Worm (Caenorhabditis elegans) whole organism, L1 larva: ENCODE measurements around the gene clec-161.

Source experiments
- C16A3.4 ChIP-seq: fragments of 150-350 bp; optimal IDR thresholded peaks from 2 replicates; lab custom pipeline; 2014; ENCODE audit warnings: missing biosample characterization, missing genetic modification characterization
- F16B12.6 ChIP-seq: fragments of 150-350 bp; optimal IDR thresholded peaks from 2 replicates; lab custom pipeline; 2014; ENCODE audit warnings: missing biosample characterization, missing genetic modification characterization
- Y116A8C.19 ChIP-seq: sonication (generic microtip); optimal IDR thresholded peaks from 2 replicates; lab custom pipeline; 2016; ENCODE audit warnings: missing compliant biosample characterization, missing genetic modification characterization, borderline replicate concordance
- aly-2 ChIP-seq: fragments of 150-350 bp; optimal IDR thresholded peaks from 2 replicates; lab custom pipeline; 2014; ENCODE audit warnings: missing biosample characterization, missing genetic modification characterization
- ama-1 ChIP-seq: fragments of 150-350 bp; optimal IDR thresholded peaks from 2 replicates; lab custom pipeline; 2014
- ceh-63 ChIP-seq: fragments of 200-800 bp; sonication (Bioruptor generic); optimal IDR thresholded peaks from 2 replicates; lab custom pipeline; 2018; ENCODE audit warnings: mild to moderate bottlenecking, missing genetic modification characterization, missing compliant biosample characterization
- ceh-90 ChIP-seq: sonication (generic microtip); optimal IDR thresholded peaks from 2 replicates; lab custom pipeline; 2016; ENCODE audit warnings: missing genetic modification characterization, missing compliant biosample characterization
- dpl-1 ChIP-seq, 3 experiments: fragments of 150-350 bp in 2 of 3; sonication (generic microtip) in 1 of 3; optimal IDR thresholded peaks; 2 replicates each; lab custom pipeline; 2014 to 2017; ENCODE audit warnings: missing biosample characterization in 3 of 3, missing genetic modification characterization in 3 of 3, missing genetic modification reagents in 3 of 3
- efl-1 ChIP-seq, 4 experiments: fragments of 150-350 bp; optimal IDR thresholded peaks in 3 of 4; peaks in 1 of 4; 1 replicate in 1 of 4; 2 replicates in 3 of 4; lab custom pipeline; 2014; ENCODE audit warnings: missing biosample characterization in 2 of 4, missing genetic modification characterization in 2 of 4, missing genetic modification reagents in 2 of 4
- elt-2 ChIP-seq: sonication (generic microtip); optimal IDR thresholded peaks from 2 replicates; lab custom pipeline; 2016; ENCODE audit warnings: missing genetic modification characterization, mild to moderate bottlenecking, inconsistent platforms, missing compliant biosample characterization, missing genetic modification reagents
- ets-5 ChIP-seq: fragments of 200-800 bp; sonication (Bioruptor generic); IDR thresholded peaks from 2 replicates; pipeline ENCODE4 v1.3.6; 2022; ENCODE audit warnings: missing genetic modification characterization, missing compliant biosample characterization
- fkh-10 ChIP-seq: sonication (generic microtip); optimal IDR thresholded peaks from 2 replicates; lab custom pipeline; 2017; ENCODE audit warnings: missing biosample characterization, missing genetic modification reagents, missing genetic modification characterization
- hlh-4 ChIP-seq: sonication (generic microtip); optimal IDR thresholded peaks from 2 replicates; lab custom pipeline; 2016; ENCODE audit warnings: mild to moderate bottlenecking, missing genetic modification characterization, missing compliant biosample characterization
- hpl-2 ChIP-seq: fragments of 150-350 bp; optimal IDR thresholded peaks from 2 replicates; lab custom pipeline; 2014; ENCODE audit warnings: missing biosample characterization, missing genetic modification reagents, missing genetic modification characterization
- irx-1 ChIP-seq: sonication (generic microtip); optimal IDR thresholded peaks from 2 replicates; lab custom pipeline; 2016; ENCODE audit warnings: missing genetic modification characterization, missing compliant biosample characterization
- jun-1 ChIP-seq: fragments of 150-350 bp; optimal IDR thresholded peaks from 2 replicates; lab custom pipeline; 2014; ENCODE audit warnings: missing biosample characterization, missing genetic modification reagents, missing genetic modification characterization
- lin-14 ChIP-seq: fragments of 200-800 bp; sonication (Bioruptor generic); optimal IDR thresholded peaks from 2 replicates; lab custom pipeline; 2018; ENCODE audit warnings: mild to moderate bottlenecking, missing genetic modification characterization, moderate library complexity, missing compliant biosample characterization
- lin-15B ChIP-seq: fragments of 150-350 bp; sonication (generic microtip); optimal IDR thresholded peaks from 3 replicates; lab custom pipeline; 2014; ENCODE audit warnings: missing biosample characterization, missing genetic modification characterization
- lsy-2 ChIP-seq, 2 experiments: fragments of 150-350 bp; optimal IDR thresholded peaks; 2 replicates each; lab custom pipeline; 2014; ENCODE audit warnings: missing biosample characterization in 2 of 2, missing genetic modification characterization in 2 of 2
- mdl-1 ChIP-seq, 2 experiments: fragments of 150-350 bp; optimal IDR thresholded peaks; 2 replicates each; lab custom pipeline; 2014 to 2017; ENCODE audit warnings: missing biosample characterization in 2 of 2, missing genetic modification characterization in 2 of 2, inconsistent platforms in 1 of 2
- mef-2 ChIP-seq: fragments of 150-350 bp; optimal IDR thresholded peaks from 2 replicates; lab custom pipeline; 2014; ENCODE audit warnings: missing biosample characterization, missing genetic modification characterization
- mep-1 ChIP-seq: fragments of 150-350 bp; optimal IDR thresholded peaks from 2 replicates; lab custom pipeline; 2014; ENCODE audit warnings: missing biosample characterization, missing genetic modification characterization
- nhr-11 ChIP-seq: fragments of 150-350 bp; optimal IDR thresholded peaks from 2 replicates; lab custom pipeline; 2014; ENCODE audit warnings: missing biosample characterization, missing genetic modification characterization
- nhr-19 ChIP-seq: fragments of 200-800 bp; sonication (Bioruptor generic); conservative IDR thresholded peaks from 2 replicates; pipeline ENCODE4 v1.3.6; 2022; ENCODE audit warnings: missing genetic modification characterization, missing compliant biosample characterization
- nhr-237 ChIP-seq: fragments of 150-350 bp; optimal IDR thresholded peaks from 2 replicates; lab custom pipeline; 2014; ENCODE audit warnings: missing biosample characterization, missing genetic modification characterization
- nhr-28 ChIP-seq: fragments of 150-350 bp; optimal IDR thresholded peaks from 2 replicates; lab custom pipeline; 2014; ENCODE audit warnings: missing biosample characterization, missing genetic modification characterization
- nhr-47 ChIP-seq: sonication (generic microtip); optimal IDR thresholded peaks from 2 replicates; lab custom pipeline; 2016; ENCODE audit warnings: mild to moderate bottlenecking, missing genetic modification characterization, moderate library complexity, missing compliant biosample characterization
- nhr-71 ChIP-seq: sonication (generic microtip); optimal IDR thresholded peaks from 2 replicates; lab custom pipeline; 2016; ENCODE audit warnings: mild to moderate bottlenecking, missing genetic modification characterization, moderate library complexity, missing compliant biosample characterization
- nhr-76 ChIP-seq: sonication (generic microtip); optimal IDR thresholded peaks from 2 replicates; lab custom pipeline; 2017; ENCODE audit warnings: missing biosample characterization, missing genetic modification characterization
- nhr-85 ChIP-seq: sonication (generic microtip); peaks from one replicate; lab custom pipeline; 2016; ENCODE audit warnings: missing genetic modification characterization, inconsistent platforms, missing compliant biosample characterization
- nhr-90 ChIP-seq: sonication (generic microtip); optimal IDR thresholded peaks from 2 replicates; lab custom pipeline; 2016; ENCODE audit warnings: mild to moderate bottlenecking, missing genetic modification characterization, missing compliant biosample characterization; ENCODE audit not compliant: poor library complexity
- pax-3 ChIP-seq: fragments of 200-800 bp; sonication (Bioruptor generic); optimal IDR thresholded peaks from 2 replicates; lab custom pipeline; 2018; ENCODE audit warnings: mild to moderate bottlenecking, missing genetic modification characterization, moderate library complexity, missing compliant biosample characterization
- pqm-1 ChIP-seq: sonication (generic microtip); optimal IDR thresholded peaks from 3 replicates; lab custom pipeline; 2017; ENCODE audit warnings: missing biosample characterization, missing genetic modification characterization
- rnt-1 ChIP-seq: sonication (generic microtip); optimal IDR thresholded peaks from 2 replicates; lab custom pipeline; 2016; ENCODE audit warnings: mild to moderate bottlenecking, missing genetic modification characterization, moderate library complexity, missing compliant biosample characterization
- skn-1 ChIP-seq: fragments of 150-350 bp; optimal IDR thresholded peaks from 2 replicates; lab custom pipeline; 2014; ENCODE audit warnings: missing biosample characterization, missing genetic modification characterization
- snpc-4 ChIP-seq: fragments of 150-350 bp; optimal IDR thresholded peaks from 2 replicates; lab custom pipeline; 2014; ENCODE audit warnings: missing biosample characterization, missing genetic modification characterization
- snu-23 ChIP-seq: sonication (generic microtip); optimal IDR thresholded peaks from 2 replicates; lab custom pipeline; 2016; ENCODE audit warnings: missing genetic modification characterization, missing compliant biosample characterization
- sptf-1 ChIP-seq: fragments of 150-350 bp; optimal IDR thresholded peaks from 2 replicates; lab custom pipeline; 2014; ENCODE audit warnings: missing biosample characterization, missing genetic modification characterization
- tbx-2 ChIP-seq: sonication (generic microtip); optimal IDR thresholded peaks from 2 replicates; lab custom pipeline; 2016; ENCODE audit warnings: missing genetic modification characterization, missing compliant biosample characterization
- tlp-1 ChIP-seq: fragments of 150-350 bp; optimal IDR thresholded peaks from 2 replicates; lab custom pipeline; 2014; ENCODE audit warnings: missing biosample characterization, missing genetic modification characterization
- unc-62 ChIP-seq: fragments of 150-350 bp; optimal IDR thresholded peaks from 2 replicates; lab custom pipeline; 2014; ENCODE audit warnings: missing biosample characterization, missing genetic modification reagents, missing genetic modification characterization
- unc-98 ChIP-seq: fragments of 200-800 bp; sonication (Bioruptor generic); IDR thresholded peaks from 2 replicates; pipeline ENCODE4 v1.3.6; 2022; ENCODE audit warnings: missing genetic modification characterization, missing compliant biosample characterization
- zag-1 ChIP-seq: fragments of 150-350 bp; optimal IDR thresholded peaks from 2 replicates; lab custom pipeline; 2014; ENCODE audit warnings: missing biosample characterization, missing genetic modification characterization
- zip-4 ChIP-seq: fragments of 200-800 bp; sonication (Bioruptor generic); optimal IDR thresholded peaks from 2 replicates; lab custom pipeline; 2018; ENCODE audit warnings: mild to moderate bottlenecking, missing genetic modification characterization, moderate library complexity, missing compliant biosample characterization
- ztf-11 ChIP-seq, 2 experiments: sonication (generic microtip); optimal IDR thresholded peaks; 2 replicates each; lab custom pipeline; 2016 to 2017; ENCODE audit warnings: missing genetic modification characterization in 2 of 2, missing biosample characterization in 1 of 2, missing compliant biosample characterization in 1 of 2

Gene clec-161

ce11 chrIII:9626602-9627001 is 18.1 kb upstream of the clec-161 start:
- no peak for TF ChIP-seq dpl-1 (GFP tag; optimal IDR thresholded peaks at IDR 0.05; lab: Kevin White, UChicago)
- TF ChIP-seq sptf-1, result no peak
- no peak for TF ChIP-seq ama-1 (lab: Kevin White, UChicago)
- no peak for TF ChIP-seq ceh-63
- peak; percentile 19 for TF ChIP-seq rnt-1

- TF ChIP-seq unc-98 (GFP tag; lab: Robert Waterston, UW) (no peak), ceh-63 (peak; percentile 43), tlp-1 (no peak), mep-1 (tag; lab: Kevin White, UChicago) (no peak)
These were observed 14.9 kb upstream of the clec-161 start for ce11 chrIII:9623460-9623859.

ce11 chrIII:9621840-9622525 is 13.4 kb upstream of the clec-161 start:
- TF ChIP-seq rnt-1 (peak; percentile 33), nhr-85 (tag; lab: Kevin White, UChicago) (peak; percentile 60), pqm-1 (tag; lab: Kevin White, UChicago) (peak; percentile 83), snu-23 (GFP tag; lab: Kevin White, UChicago) (peak; percentile 51), ets-5 (GFP tag; lab: Robert Waterston, UW) (no peak), efl-1 (optimal IDR thresholded peaks at IDR 0.05; lab: Kevin White, UChicago) (no peak), efl-1 (GFP tag; optimal IDR thresholded peaks at IDR 0.05 in 1 of 2; lab: Kevin White, UChicago) (peak in 1 of 2 experiments; percentile 90), unc-62 (GFP tag; lab: Kevin White, UChicago) (no peak), jun-1 (tag; lab: Kevin White, UChicago) (no peak), nhr-71 (peak; percentile 54), lsy-2 (tag; optimal IDR thresholded peaks at IDR 0.05; lab: Kevin White, UChicago) (peak in 1 of 2 experiments; percentile 27), lin-14 (peak; percentile 33), dpl-1 (GFP tag; optimal IDR thresholded peaks at IDR 0.05; lab: Kevin White, UChicago) (peak in 1 of 3 experiments; percentile 1), F16B12.6 (tag; lab: Kevin White, UChicago) (no peak), elt-2 (tag; lab: Kevin White, UChicago) (peak; percentile 77), nhr-19 (GFP tag; lab: Robert Waterston, UW) (0 out of 2 replicates have a peak, but pooled peaks have one; percentile 1), nhr-11 (tag; lab: Kevin White, UChicago) (no peak)

- TF ChIP-seq fkh-10, result no peak
- no peak for TF ChIP-seq irx-1 (tag; lab: Kevin White, UChicago)
- peak; percentile 18 for TF ChIP-seq nhr-90 (tag; lab: Kevin White, UChicago)
- TF ChIP-seq nhr-76, result no peak
- TF ChIP-seq zag-1 (tag; lab: Kevin White, UChicago), result no peak
- TF ChIP-seq hpl-2 (GFP tag; lab: Kevin White, UChicago), result no peak
- no peak for TF ChIP-seq Y116A8C.19
- TF ChIP-seq mdl-1 (tag; optimal IDR thresholded peaks at IDR 0.05; lab: Kevin White, UChicago), result peak in 1 of 2 experiments; percentile 46
- TF ChIP-seq hlh-4, result no peak
- peak in 1 of 2 experiments; percentile 56 for TF ChIP-seq lsy-2 (tag; optimal IDR thresholded peaks at IDR 0.05; lab: Kevin White, UChicago)
- no peak for TF ChIP-seq elt-2 (tag; lab: Kevin White, UChicago)
- TF ChIP-seq mep-1 (tag; lab: Kevin White, UChicago), result peak; percentile 31
- TF ChIP-seq nhr-237 (tag; lab: Kevin White, UChicago), result no peak
- peak; percentile 69 for TF ChIP-seq snu-23 (GFP tag; lab: Kevin White, UChicago)
- TF ChIP-seq pax-3 (tag; lab: Kevin White, UChicago), result no peak
- TF ChIP-seq zip-4, result no peak
- TF ChIP-seq efl-1 (optimal IDR thresholded peaks at IDR 0.05; lab: Kevin White, UChicago), result peak; percentile 27 to 37
- peak; percentile 22 to 91 for TF ChIP-seq efl-1 (GFP tag; optimal IDR thresholded peaks at IDR 0.05 in 1 of 2; lab: Kevin White, UChicago)
- no peak for TF ChIP-seq ets-5 (GFP tag; lab: Robert Waterston, UW)
- peak; percentile 30 for TF ChIP-seq nhr-47
- no peak for TF ChIP-seq ceh-90 (tag; lab: Kevin White, UChicago)
- no peak for TF ChIP-seq snpc-4 (tag; lab: Kevin White, UChicago)
- peak; percentile 85 for TF ChIP-seq rnt-1
- TF ChIP-seq skn-1 (tag; lab: Kevin White, UChicago), result no peak
- TF ChIP-seq aly-2, result no peak
- no peak for TF ChIP-seq mef-2 (tag; lab: Kevin White, UChicago)
- TF ChIP-seq C16A3.4 (tag; lab: Kevin White, UChicago), result no peak
- TF ChIP-seq jun-1 (tag; lab: Kevin White, UChicago), result no peak
- peak; percentile 36 for TF ChIP-seq tbx-2 (tag; lab: Kevin White, UChicago)
- peak in 2 of 3 experiments; percentile 8 to 22 for TF ChIP-seq dpl-1 (GFP tag; optimal IDR thresholded peaks at IDR 0.05; lab: Kevin White, UChicago)
- no peak for TF ChIP-seq ztf-11 (tag; optimal IDR thresholded peaks at IDR 0.05; lab: Kevin White, UChicago)
- TF ChIP-seq lin-15B (tag; lab: Kevin White, UChicago), result no peak
- TF ChIP-seq nhr-28 (tag; lab: Kevin White, UChicago), result no peak
These were observed 11.6 kb upstream of the clec-161 start for ce11 chrIII:9620148-9620547.
